Worm (Caenorhabditis elegans) whole organism, young adult: ENCODE measurements around the gene Y51H4A.938.

Source experiments
- B0035.1 ChIP-seq: sonication (generic microtip); optimal IDR thresholded peaks from 2 replicates; lab custom pipeline; 2016; ENCODE audit warnings: missing genetic modification characterization, mild to moderate bottlenecking, missing compliant biosample characterization, missing genotype, missing genetic modification reagents
- B0336.3 ChIP-seq: fragments of 200-800 bp; sonication (Bioruptor generic); IDR thresholded peaks from 2 replicates; pipeline ENCODE4 v1.3.6; 2022; ENCODE audit warnings: missing genetic modification characterization, missing compliant biosample characterization
- C06A6.2 ChIP-seq: fragments of 200-800 bp; sonication (Bioruptor generic); conservative IDR thresholded peaks from 2 replicates; pipeline ENCODE4 v1.3.6; 2022; ENCODE audit warnings: missing genetic modification characterization, missing compliant biosample characterization
- F10E7.11 ChIP-seq: sonication (generic microtip); optimal IDR thresholded peaks from 2 replicates; lab custom pipeline; 2017; ENCODE audit warnings: mild to moderate bottlenecking, missing genetic modification characterization, moderate library complexity, missing compliant biosample characterization
- F22D6.2 ChIP-seq: sonication (generic microtip); optimal IDR thresholded peaks from 2 replicates; lab custom pipeline; 2016; ENCODE audit warnings: mild to moderate bottlenecking, missing genetic modification characterization, missing compliant biosample characterization
- F39B2.1 ChIP-seq: fragments of 200-800 bp; sonication (Bioruptor generic); IDR thresholded peaks from 2 replicates; pipeline ENCODE4 v1.3.6; 2022; ENCODE audit warnings: missing genetic modification reagents, missing genetic modification characterization, missing compliant biosample characterization
- F49E8.2 ChIP-seq: sonication (generic microtip); optimal IDR thresholded peaks from 3 replicates; lab custom pipeline; 2017; ENCODE audit warnings: missing genetic modification characterization, mild to moderate bottlenecking, missing compliant biosample characterization, antibody characterized with exemption, moderate library complexity; ENCODE audit not compliant: insufficient read depth
- F55B11.4 ChIP-seq: sonication (generic microtip); optimal IDR thresholded peaks from 2 replicates; lab custom pipeline; 2016; ENCODE audit warnings: missing compliant biosample characterization, missing genetic modification characterization, borderline replicate concordance; ENCODE audit not compliant: insufficient read depth
- F57A8.1 ChIP-seq: fragments of 200-800 bp; sonication (Bioruptor generic); optimal IDR thresholded peaks from 2 replicates; lab custom pipeline; 2018; ENCODE audit warnings: mild to moderate bottlenecking, missing genetic modification characterization, moderate library complexity, missing compliant biosample characterization
- K11D2.4 ChIP-seq: fragments of 200-800 bp; sonication (Bioruptor generic); IDR thresholded peaks from 2 replicates; pipeline ENCODE4 v1.3.6; 2022; ENCODE audit warnings: missing genetic modification reagents, missing genetic modification characterization, missing compliant biosample characterization
- K12H6.12 ChIP-seq: fragments of 200-800 bp; sonication (Bioruptor generic); optimal IDR thresholded peaks from 2 replicates; lab custom pipeline; 2018; ENCODE audit warnings: mild to moderate bottlenecking, missing genetic modification characterization, missing compliant biosample characterization
- T07F8.4 ChIP-seq: sonication (generic microtip); optimal IDR thresholded peaks from 2 replicates; lab custom pipeline; 2016; ENCODE audit warnings: mild to moderate bottlenecking, missing genetic modification characterization, moderate library complexity, missing compliant biosample characterization
- Y53G8AR.9 ChIP-seq: fragments of 200-800 bp; sonication (Bioruptor generic); conservative IDR thresholded peaks from 2 replicates; pipeline ENCODE4 v1.3.6; 2022; ENCODE audit warnings: missing genetic modification reagents, missing genetic modification characterization, missing compliant biosample characterization
- Y56A3A.18 ChIP-seq: fragments of 200-800 bp; sonication (Bioruptor generic); IDR thresholded peaks from 2 replicates; pipeline ENCODE4 v1.3.6; 2022; ENCODE audit warnings: missing genetic modification reagents, missing genetic modification characterization, missing compliant biosample characterization
- Y95B8A.8 ChIP-seq: fragments of 200-800 bp; sonication (Bioruptor generic); IDR thresholded peaks from 2 replicates; pipeline ENCODE4 v1.3.6; 2022; ENCODE audit warnings: missing genetic modification reagents, missing genetic modification characterization, missing compliant biosample characterization
- ama-1 ChIP-seq, 3 experiments: fragments of 150-350 bp in 1 of 3; sonication (generic microtip) in 2 of 3; optimal IDR thresholded peaks; 2 replicates each; lab custom pipeline; 2014 to 2018; ENCODE audit warnings: missing biosample characterization in 2 of 3, missing genetic modification characterization in 2 of 3, missing genetic modification reagents in 2 of 3
- aptf-3 ChIP-seq: fragments of 200-800 bp; sonication (Bioruptor generic); IDR thresholded peaks from 2 replicates; pipeline ENCODE4 v1.3.6; 2022; ENCODE audit warnings: missing genetic modification characterization, missing compliant biosample characterization
- athp-1 ChIP-seq: sonication (generic microtip); optimal IDR thresholded peaks from 2 replicates; lab custom pipeline; 2017; ENCODE audit warnings: mild to moderate bottlenecking, missing genetic modification characterization, missing compliant biosample characterization
- attf-6 ChIP-seq: fragments of 200-800 bp; sonication (Bioruptor generic); IDR thresholded peaks from 2 replicates; pipeline ENCODE4 v1.3.6; 2022; ENCODE audit warnings: missing genetic modification reagents, missing genetic modification characterization, missing compliant biosample characterization
- cebp-1 ChIP-seq, 2 experiments: fragments of 200-800 bp in 1 of 2; sonication (Bioruptor generic) in 1 of 2; sonication (generic microtip) in 1 of 2; IDR thresholded peaks in 1 of 2; optimal IDR thresholded peaks in 1 of 2; 2 replicates each; pipeline versions ENCODE4 v1.3.6 to Lab custom; 2017 to 2022; ENCODE audit warnings: missing compliant biosample characterization in 2 of 2, missing genetic modification characterization in 2 of 2, mild to moderate bottlenecking in 1 of 2, missing genetic modification reagents in 1 of 2, moderate library complexity in 1 of 2
- chd-7 ChIP-seq: sonication (generic microtip); optimal IDR thresholded peaks from 2 replicates; lab custom pipeline; 2016; ENCODE audit warnings: mild to moderate bottlenecking, missing genetic modification characterization, moderate library complexity, missing compliant biosample characterization
- dpl-1 ChIP-seq: fragments of 150-350 bp; optimal IDR thresholded peaks from 2 replicates; lab custom pipeline; 2014; ENCODE audit warnings: missing biosample characterization, missing genetic modification reagents, missing genetic modification characterization
- egl-44 ChIP-seq: fragments of 200-800 bp; sonication (Bioruptor generic); IDR thresholded peaks from 2 replicates; pipeline ENCODE4 v1.3.6; 2022; ENCODE audit warnings: missing genetic modification reagents, missing genetic modification characterization, missing compliant biosample characterization
- ekl-4 ChIP-seq: fragments of 200-800 bp; sonication (Bioruptor generic); IDR thresholded peaks from 2 replicates; pipeline ENCODE4 v1.3.6; 2022; ENCODE audit warnings: missing genetic modification reagents, missing genetic modification characterization, missing compliant biosample characterization
- ets-4 ChIP-seq: fragments of 200-800 bp; sonication (Bioruptor generic); optimal IDR thresholded peaks from 2 replicates; lab custom pipeline; 2018; ENCODE audit warnings: mild to moderate bottlenecking, missing genetic modification characterization, missing compliant biosample characterization
- fkh-3 ChIP-seq: sonication (generic microtip); optimal IDR thresholded peaks from 2 replicates; lab custom pipeline; 2016; ENCODE audit warnings: mild to moderate bottlenecking, missing genetic modification characterization, missing compliant biosample characterization
- hlh-26 ChIP-seq: fragments of 200-800 bp; sonication (Bioruptor generic); conservative IDR thresholded peaks from 2 replicates; pipeline ENCODE4 v1.3.6; 2022; ENCODE audit warnings: missing genetic modification reagents, missing genetic modification characterization, missing compliant biosample characterization
- hmg-1.2 ChIP-seq: fragments of 200-800 bp; sonication (Bioruptor generic); IDR thresholded peaks from 2 replicates; pipeline ENCODE4 v1.3.6; 2022; ENCODE audit warnings: missing genetic modification reagents, missing genetic modification characterization, missing compliant biosample characterization
- hrde-1 ChIP-seq: sonication (generic microtip); optimal IDR thresholded peaks from 2 replicates; lab custom pipeline; 2016; ENCODE audit warnings: missing genetic modification characterization, mild to moderate bottlenecking, missing compliant biosample characterization, moderate library complexity, missing genotype, missing genetic modification reagents, borderline replicate concordance
- let-607 ChIP-seq, 2 experiments: fragments of 200-800 bp in 1 of 2; sonication (Bioruptor generic) in 1 of 2; sonication (generic microtip) in 1 of 2; optimal IDR thresholded peaks; 2 replicates each; lab custom pipeline; 2016 to 2018; ENCODE audit warnings: mild to moderate bottlenecking in 2 of 2, missing compliant biosample characterization in 2 of 2, missing genetic modification characterization in 2 of 2, moderate library complexity in 2 of 2, missing genotype in 1 of 2
- lin-54 ChIP-seq: fragments of 200-800 bp; sonication (Bioruptor generic); optimal IDR thresholded peaks from 2 replicates; lab custom pipeline; 2018; ENCODE audit warnings: mild to moderate bottlenecking, missing genetic modification characterization, missing compliant biosample characterization
- lir-1 ChIP-seq: fragments of 200-800 bp; sonication (Bioruptor generic); conservative IDR thresholded peaks from 2 replicates; pipeline ENCODE4 v1.3.6; 2022; ENCODE audit warnings: missing genetic modification reagents, missing genetic modification characterization, missing compliant biosample characterization
- madf-10 ChIP-seq: sonication (generic microtip); optimal IDR thresholded peaks from 2 replicates; lab custom pipeline; 2016; ENCODE audit warnings: mild to moderate bottlenecking, missing genetic modification characterization, missing compliant biosample characterization
- madf-3 ChIP-seq: fragments of 200-800 bp; sonication (Bioruptor generic); IDR thresholded peaks from 2 replicates; pipeline ENCODE4 v1.3.6; 2022; ENCODE audit warnings: missing genetic modification reagents, missing genetic modification characterization, missing compliant biosample characterization
- madf-6 ChIP-seq: fragments of 200-800 bp; sonication (Bioruptor generic); IDR thresholded peaks from 2 replicates; pipeline ENCODE4 v1.3.6; 2022; ENCODE audit warnings: missing genetic modification reagents, missing genetic modification characterization, missing compliant biosample characterization
- mes-4 ChIP-seq: sonication (generic microtip); optimal IDR thresholded peaks from 2 replicates; lab custom pipeline; 2016; ENCODE audit warnings: missing genotype, missing genetic modification characterization, missing compliant biosample characterization
- nhr-80 ChIP-seq: sonication (generic microtip); optimal IDR thresholded peaks from 2 replicates; lab custom pipeline; 2016; ENCODE audit warnings: missing genetic modification characterization, missing compliant biosample characterization
- pbrm-1 ChIP-seq: fragments of 200-800 bp; sonication (Bioruptor generic); IDR thresholded peaks from 2 replicates; pipeline ENCODE4 v1.3.6; 2022; ENCODE audit warnings: missing genetic modification reagents, missing genetic modification characterization, missing compliant biosample characterization
- sea-2 ChIP-seq: fragments of 200-800 bp; sonication (Bioruptor generic); IDR thresholded peaks from 2 replicates; pipeline ENCODE4 v1.3.6; 2022; ENCODE audit warnings: missing genetic modification characterization, missing compliant biosample characterization
- snpc-4 ChIP-seq, 5 experiments: fragments of 150-350 bp in 1 of 5; sonication (generic microtip) in 4 of 5; optimal IDR thresholded peaks; 2 replicates each; lab custom pipeline; 2014 to 2018; ENCODE audit warnings: missing genetic modification characterization in 5 of 5, missing biosample characterization in 3 of 5, antibody characterized with exemption in 2 of 5, mild to moderate bottlenecking in 2 of 5, missing compliant biosample characterization in 2 of 5, missing genotype in 2 of 5, moderate library complexity in 2 of 5, missing genetic modification reagents in 1 of 5
- tbp1 ChIP-seq: fragments of 200-800 bp; sonication (Bioruptor generic); optimal IDR thresholded peaks from 2 replicates; lab custom pipeline; 2018; ENCODE audit warnings: mild to moderate bottlenecking, missing genetic modification characterization, missing compliant biosample characterization
- tbx-9 ChIP-seq: sonication (generic microtip); optimal IDR thresholded peaks from 2 replicates; lab custom pipeline; 2016; ENCODE audit warnings: borderline replicate concordance, missing genetic modification characterization, inconsistent platforms, missing compliant biosample characterization
- zfh-2 ChIP-seq: fragments of 200-800 bp; sonication (Bioruptor generic); conservative IDR thresholded peaks from 2 replicates; pipeline ENCODE4 v1.3.6; 2022; ENCODE audit warnings: missing genetic modification reagents, missing genetic modification characterization, missing compliant biosample characterization
- ztf-26 ChIP-seq: sonication (generic microtip); optimal IDR thresholded peaks from 2 replicates; lab custom pipeline; 2017; ENCODE audit warnings: missing genetic modification characterization, missing compliant biosample characterization
- ztf-28 ChIP-seq: fragments of 200-800 bp; sonication (Bioruptor generic); IDR thresholded peaks from 2 replicates; pipeline ENCODE4 v1.3.6; 2022; ENCODE audit warnings: missing genetic modification reagents, missing genetic modification characterization, missing compliant biosample characterization
- ztf-3 ChIP-seq: fragments of 200-800 bp; sonication (Bioruptor generic); optimal IDR thresholded peaks from 2 replicates; lab custom pipeline; 2018; ENCODE audit warnings: mild to moderate bottlenecking, missing genetic modification characterization, missing compliant biosample characterization

Y51H4A.938 gene

ce11 chrIV:16482790-16483189 is 1.8 kb downstream of the Y51H4A.938 start:
- TF ChIP-seq ama-1 (optimal IDR thresholded peaks at IDR 0.05; lab: Kevin White, UChicago) (no peak), ama-1 (GFP tag; optimal IDR thresholded peaks at IDR 0.05; lab: Kevin White, UChicago) (peak in 1 of 2 experiments; percentile 43), Y53G8AR.9 (GFP tag; lab: Robert Waterston, UW) (no peak), let-607 (tag; optimal IDR thresholded peaks at IDR 0.05; lab: Kevin White, UChicago) (no peak), hrde-1 (no peak), attf-6 (GFP tag; lab: Robert Waterston, UW) (peak; percentile 68), athp-1 (tag; lab: Kevin White, UChicago) (peak; percentile 50), chd-7 (tag; lab: Kevin White, UChicago) (no peak), nhr-80 (tag; lab: Kevin White, UChicago) (peak; percentile 13), pbrm-1 (GFP tag; lab: Robert Waterston, UW) (peak; percentile 21), mes-4 (tag; lab: Kevin White, UChicago) (no peak), madf-3 (GFP tag; lab: Robert Waterston, UW) (no peak), fkh-3 (tag; lab: Kevin White, UChicago) (no peak), K12H6.12 (tag; lab: Kevin White, UChicago) (no peak), F10E7.11 (tag; lab: Kevin White, UChicago) (no peak), K11D2.4 (GFP tag; lab: Robert Waterston, UW) (0 out of 2 replicates have a peak, but pooled peaks have one; percentile 10), T07F8.4 (tag; lab: Kevin White, UChicago) (no peak), cebp-1 (GFP tag; IDR thresholded peaks at IDR 0.05; lab: Robert Waterston, UW) (peak; percentile 21; the same call in 1 of the 2 replicates), cebp-1 (tag; optimal IDR thresholded peaks at IDR 0.05; lab: Kevin White, UChicago) (peak; percentile 40), B0035.1 (tag; lab: Kevin White, UChicago) (no peak), madf-10 (tag; lab: Kevin White, UChicago) (no peak), ztf-26 (no peak), B0336.3 (GFP tag; lab: Robert Waterston, UW) (peak; percentile 57; the same call in 1 of the 2 replicates), sea-2 (GFP tag; lab: Robert Waterston, UW) (no peak), F57A8.1 (GFP tag; lab: Kevin White, UChicago) (no peak), hlh-26 (no peak), tbx-9 (tag; lab: Kevin White, UChicago) (no peak), ekl-4 (GFP tag; lab: Robert Waterston, UW) (peak; percentile 4; the same call in 1 of the 2 replicates), hmg-1.2 (GFP tag; lab: Robert Waterston, UW) (peak; percentile 35; the same call in 1 of the 2 replicates), ztf-3 (no peak), F55B11.4 (tag; lab: Kevin White, UChicago) (no peak), madf-6 (GFP tag; lab: Robert Waterston, UW) (no peak), ztf-28 (GFP tag; lab: Robert Waterston, UW) (no peak), F49E8.2 (tag; lab: Kevin White, UChicago) (peak; percentile 25), snpc-4 (GFP tag; optimal IDR thresholded peaks at IDR 0.05; lab: Kevin White, UChicago) (peak; percentile 17), snpc-4 (tag; optimal IDR thresholded peaks at IDR 0.05; lab: Kevin White, UChicago) (no peak), egl-44 (GFP tag; lab: Robert Waterston, UW) (0 out of 2 replicates have a peak, but pooled peaks have one; percentile 34), lir-1 (GFP tag; lab: Robert Waterston, UW) (no peak), lin-54 (GFP tag; lab: Kevin White, UChicago) (peak; percentile 3), aptf-3 (GFP tag; lab: Robert Waterston, UW) (no peak), F39B2.1 (GFP tag; lab: Robert Waterston, UW) (no peak), zfh-2 (GFP tag; lab: Robert Waterston, UW) (no peak), ets-4 (GFP tag; lab: Kevin White, UChicago) (no peak), F22D6.2 (tag; lab: Kevin White, UChicago) (no peak), dpl-1 (no peak), tbp1 (GFP tag; lab: Kevin White, UChicago) (no peak), Y56A3A.18 (GFP tag; lab: Robert Waterston, UW) (0 out of 2 replicates have a peak, but pooled peaks have one; percentile 51), Y95B8A.8 (GFP tag; lab: Robert Waterston, UW) (no peak), C06A6.2 (GFP tag; lab: Robert Waterston, UW) (no peak)
